Worm (Caenorhabditis elegans) whole organism, mixed stage, embryonic: ENCODE results near the gene sra-26.

Source experiments
- ces-1 ChIP-seq: fragments of 150-350 bp; optimal IDR thresholded peaks from 2 replicates; lab custom pipeline; 2014; ENCODE audit warnings: missing biosample characterization, missing genetic modification reagents, missing genetic modification characterization
- elt-3 ChIP-seq: fragments of 150-350 bp; optimal IDR thresholded peaks from 2 replicates; lab custom pipeline; 2014; ENCODE audit warnings: missing biosample characterization, missing genetic modification characterization
- lin-13 ChIP-seq: fragments of 150-350 bp; optimal IDR thresholded peaks from 2 replicates; lab custom pipeline; 2014; ENCODE audit warnings: missing biosample characterization, missing genetic modification characterization
- mab-5 ChIP-seq: fragments of 150-350 bp; optimal IDR thresholded peaks from 2 replicates; lab custom pipeline; 2014; ENCODE audit warnings: missing biosample characterization, missing genetic modification characterization
- nhr-12 ChIP-seq: fragments of 150-350 bp; optimal IDR thresholded peaks from 2 replicates; lab custom pipeline; 2014; ENCODE audit warnings: missing biosample characterization, missing genetic modification characterization
- sem-2 ChIP-seq: fragments of 200-800 bp; sonication (Bioruptor generic); optimal IDR thresholded peaks from 2 replicates; lab custom pipeline; 2018; ENCODE audit warnings: mild to moderate bottlenecking, missing genetic modification characterization, missing compliant biosample characterization
- unc-39 ChIP-seq: fragments of 150-350 bp; optimal IDR thresholded peaks from 2 replicates; lab custom pipeline; 2014; ENCODE audit warnings: missing biosample characterization, missing genetic modification characterization
- ztf-11 ChIP-seq: fragments of 150-350 bp; optimal IDR thresholded peaks from 2 replicates; lab custom pipeline; 2014; ENCODE audit warnings: missing biosample characterization, missing genetic modification characterization

- TF ChIP-seq ztf-11 (tag; lab: Kevin White, UChicago) = no peak
- TF ChIP-seq sem-2 (GFP tag; lab: Kevin White, UChicago) = no peak
- TF ChIP-seq lin-13 (tag; lab: Kevin White, UChicago) = no peak
- no peak for TF ChIP-seq nhr-12 (tag; lab: Kevin White, UChicago)
- no peak for TF ChIP-seq unc-39 (tag; lab: Kevin White, UChicago)
- no peak for TF ChIP-seq mab-5 (tag; lab: Kevin White, UChicago)
- TF ChIP-seq ces-1 (GFP tag; lab: Kevin White, UChicago) = no peak
- TF ChIP-seq elt-3 = no peak
Observed at ce11 chrII:6665908-6666307, 14.3 kb upstream of the sra-26 start.
